Worm (Caenorhabditis elegans): ENCODE measurements around the gene H10E21.1.
A peak's percentile ranks its signal among the peaks of the same experiment; 100 is the strongest.

Gene H10E21.1

DNA sequence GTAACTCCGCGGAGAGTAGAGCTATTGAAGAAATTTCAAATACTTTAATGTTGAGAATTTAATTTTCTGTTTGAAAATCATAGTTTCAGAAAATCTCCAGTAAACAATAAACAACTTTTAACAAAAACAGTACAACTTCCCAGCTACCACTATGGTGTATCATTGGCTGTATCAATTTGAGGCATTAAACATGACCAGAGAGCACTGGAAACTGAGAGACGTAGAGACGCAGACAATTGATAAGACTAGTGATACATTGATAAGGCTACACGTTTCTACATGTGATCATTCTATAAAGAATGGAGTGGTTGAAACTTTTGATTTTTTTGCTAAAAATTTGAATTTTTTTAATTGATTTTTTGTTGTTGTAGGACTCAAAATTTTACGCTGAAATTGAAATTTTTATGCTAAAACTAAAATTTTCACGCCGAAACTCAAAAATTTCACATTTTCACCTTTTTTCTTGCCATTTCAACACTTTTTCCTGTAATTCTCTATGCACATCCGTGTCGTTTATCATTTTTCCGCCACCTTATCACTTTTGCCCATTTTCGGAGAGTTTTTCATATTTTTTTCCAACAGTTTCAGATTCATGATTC is at the start of gene H10E21.1:
H10E21.1 (plus strand) TSS at position 549 of the 599 bp plus-strand sequence.
- TF ChIP-seq unc-62 (GFP tag; optimal IDR thresholded peaks at IDR 0.05): no peak
- no peak for TF ChIP-seq zip-8 (tag; optimal IDR thresholded peaks at IDR 0.05)
- TF ChIP-seq elt-3 (tag; optimal IDR thresholded peaks at IDR 0.05): peak; percentile 92
- TF ChIP-seq nhr-76 (tag; optimal IDR thresholded peaks at IDR 0.05): no peak
- TF ChIP-seq nhr-12 (tag; optimal IDR thresholded peaks at IDR 0.05): no peak
- no peak for TF ChIP-seq lin-32 (GFP tag; optimal IDR thresholded peaks at IDR 0.05)

DNA sequence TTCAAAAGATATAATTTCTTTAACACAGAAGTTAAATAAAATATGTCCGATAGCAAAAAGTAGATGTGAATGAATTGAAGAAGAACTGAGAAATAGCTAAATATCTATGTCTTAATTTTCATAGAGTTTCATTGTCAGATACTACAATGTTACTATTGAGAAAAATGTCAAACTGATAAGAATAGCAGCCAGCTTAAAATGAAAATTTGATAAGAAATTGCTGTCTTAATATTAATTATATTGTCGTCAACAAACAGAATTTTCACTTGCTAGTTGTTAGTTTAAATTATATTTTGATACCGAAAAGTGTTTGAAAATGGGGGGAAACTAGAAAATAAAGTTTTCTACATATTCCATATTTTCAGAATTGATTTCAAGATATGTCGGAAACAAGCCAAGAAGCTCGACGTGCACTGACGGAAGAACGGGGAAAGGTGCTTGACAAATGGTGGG is 12.6 kb upstream of the H10E21.1 start, which contains the start of the genes fbxa-6, cTel54X.2 and npr-30:
fbxa-6 (minus strand) TSS at position 179 of the 453 bp plus-strand sequence.
cTel54X.2 (plus strand) TSS at position 360 of the 453 bp plus-strand sequence.
npr-30 (plus strand) TSS at position 403 of the 453 bp plus-strand sequence.
- TF ChIP-seq bed-3 (GFP tag; optimal IDR thresholded peaks at IDR 0.05) (no peak), nhr-76 (tag; optimal IDR thresholded peaks at IDR 0.05) (no peak), ces-1 (GFP tag; optimal IDR thresholded peaks at IDR 0.05) (no peak), elt-3 (tag; optimal IDR thresholded peaks at IDR 0.05) (no peak), flh-1 (GFP tag; optimal IDR thresholded peaks at IDR 0.05) (no peak), blmp-1 (tag; optimal IDR thresholded peaks at IDR 0.05) (no peak), mab-5 (tag; optimal IDR thresholded peaks at IDR 0.05) (no peak), unc-39 (tag; optimal IDR thresholded peaks at IDR 0.05) (no peak), drap-1 (GFP tag; optimal IDR thresholded peaks at IDR 0.05) (no peak), ceh-39 (tag; optimal IDR thresholded peaks at IDR 0.05) (no peak), sem-2 (GFP tag; optimal IDR thresholded peaks at IDR 0.05) (no peak)

DNA sequence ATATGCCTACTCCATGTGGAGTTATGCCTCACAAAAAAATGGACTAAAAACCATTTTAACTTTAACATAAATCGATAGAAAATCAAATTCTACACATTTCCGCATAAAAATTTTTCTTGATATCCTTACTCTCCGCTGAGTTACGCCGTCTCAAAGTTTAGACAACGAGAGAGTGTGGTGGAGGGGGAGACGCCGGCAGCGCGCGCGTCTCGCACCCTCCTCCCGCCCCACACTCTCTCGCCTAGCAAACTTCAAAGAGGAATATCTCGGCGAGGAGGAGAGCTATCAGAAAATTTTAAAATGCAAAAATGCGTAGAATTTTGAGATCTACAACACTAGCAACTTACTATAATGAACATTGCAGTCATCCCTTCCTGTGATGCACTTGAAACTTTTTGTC is 1.4 kb upstream of the H10E21.1 start:
- no peak for TF ChIP-seq tbx-8 (GFP tag; optimal IDR thresholded peaks at IDR 0.05)

DNA sequence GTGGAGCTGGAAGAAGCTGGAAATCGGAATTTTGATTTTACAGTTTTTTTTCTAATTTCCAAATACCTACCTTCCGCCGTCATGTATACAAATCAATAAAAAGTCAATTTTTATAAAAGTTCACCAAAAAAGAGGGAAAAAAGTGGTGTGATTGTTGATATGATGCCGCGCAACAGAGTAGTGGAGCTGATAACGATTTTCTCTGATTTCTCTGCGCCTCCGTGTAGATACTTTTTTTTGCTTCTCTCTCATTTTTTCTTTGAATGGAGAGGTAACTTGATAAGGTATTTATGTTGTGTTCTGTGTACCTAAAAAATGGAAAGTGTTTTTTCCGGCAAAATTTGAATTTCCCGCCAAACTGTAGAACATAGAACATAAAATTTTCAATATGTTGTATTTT is 901 bp upstream of the H10E21.1 start, which contains the start of gene nhr-80:
nhr-80 (minus strand) TSS at position 199 of the 400 bp plus-strand sequence.
- TF ChIP-seq ham-2 (GFP tag; optimal IDR thresholded peaks at IDR 0.05): no peak

DNA sequence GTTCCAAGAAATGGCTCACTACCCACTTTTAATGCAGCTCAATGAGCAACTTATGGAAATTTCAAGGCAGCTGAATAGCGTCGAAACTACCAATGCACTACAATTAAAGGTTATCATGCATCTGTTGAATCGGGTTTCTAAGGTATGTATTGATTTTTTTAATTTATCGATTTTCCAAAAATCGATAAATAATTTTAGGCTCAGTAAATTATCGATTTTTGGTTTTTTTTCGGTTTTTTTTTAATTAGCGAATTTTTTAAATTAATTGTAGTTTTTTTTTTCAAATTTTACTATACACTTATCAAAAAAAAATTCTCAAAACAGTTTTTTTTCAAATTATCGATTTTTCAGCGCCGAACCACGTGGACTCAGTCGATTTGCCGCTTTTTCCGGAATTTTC is 1.2 kb downstream of the H10E21.1 start:
- TF ChIP-seq pha-4 (tag; optimal IDR thresholded peaks at IDR 0.05): no peak

DNA sequence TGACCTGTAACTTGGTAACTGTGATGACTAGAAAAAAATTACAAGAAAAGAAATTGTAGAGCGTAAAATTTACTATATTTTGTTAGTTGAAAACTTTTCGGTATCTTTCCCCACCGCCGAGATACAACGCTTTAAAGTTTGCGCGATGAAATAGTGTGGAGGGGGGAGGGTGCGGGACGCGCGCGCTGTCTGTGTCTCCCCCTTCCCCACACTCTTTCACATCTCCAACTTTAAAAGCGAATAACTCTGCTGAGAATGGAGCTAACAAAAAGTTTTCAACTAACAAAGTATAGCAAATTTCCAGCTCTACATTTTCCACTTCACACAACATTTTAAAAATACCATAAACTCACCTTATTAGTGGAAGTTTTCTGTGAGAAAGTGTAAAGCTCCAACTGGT is 2.0 kb downstream of the H10E21.1 start:
- TF ChIP-seq bed-3 (GFP tag; optimal IDR thresholded peaks at IDR 0.05) (no peak), mls-2 (tag; optimal IDR thresholded peaks at IDR 0.05) (no peak), blmp-1 (tag; optimal IDR thresholded peaks at IDR 0.05) (no peak), tbx-8 (GFP tag; optimal IDR thresholded peaks at IDR 0.05) (no peak), cnd-1 (tag; optimal IDR thresholded peaks at IDR 0.05) (no peak)

DNA sequence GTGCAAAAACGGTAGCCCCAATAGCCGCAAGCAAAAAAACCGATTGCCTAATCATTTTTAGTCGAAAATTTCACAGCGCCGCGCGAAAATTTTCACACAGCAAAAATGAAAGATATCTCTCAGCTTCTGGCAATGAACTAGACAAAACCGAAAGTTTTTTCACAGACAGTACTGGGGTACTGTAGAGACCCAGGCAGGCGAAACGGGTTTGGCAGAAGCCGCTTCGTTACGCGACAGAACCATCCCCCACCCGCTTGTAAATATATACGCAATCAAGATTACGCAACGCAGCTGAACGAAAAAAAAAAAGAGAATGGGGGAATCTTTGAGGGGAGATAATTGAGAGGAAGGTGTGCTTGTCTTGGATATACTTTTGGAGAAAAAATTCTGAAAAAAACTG is 3.9 kb downstream of the H10E21.1 start, which contains the start of gene H10E21.4:
H10E21.4 (minus strand) TSS at position 167 of the 400 bp plus-strand sequence.
- TF ChIP-seq nhr-76 (tag; optimal IDR thresholded peaks at IDR 0.05) (no peak), zip-8 (tag; optimal IDR thresholded peaks at IDR 0.05) (peak; percentile 31)

DNA sequence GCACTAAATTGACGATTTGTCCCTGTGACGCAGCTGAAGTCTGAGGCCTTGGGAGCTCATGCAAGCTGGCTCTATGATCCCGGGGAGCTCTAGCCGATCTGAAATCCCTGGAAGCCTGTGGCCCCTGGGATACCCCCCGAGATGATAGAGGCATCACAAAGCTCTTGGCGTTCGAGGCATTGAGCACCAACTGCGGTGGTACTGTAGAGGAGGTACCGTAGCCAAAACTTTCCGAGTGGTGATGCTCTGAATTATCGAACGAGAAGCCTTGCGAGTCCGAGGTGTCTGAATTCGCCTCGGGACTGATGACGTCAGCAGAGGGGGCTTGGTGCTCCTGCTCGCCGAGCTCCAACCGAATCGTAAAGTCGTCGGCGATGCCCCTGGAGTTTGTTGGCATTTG is 5.7 kb downstream of the H10E21.1 start:
- no peak for TF ChIP-seq snpc-4 (tag; optimal IDR thresholded peaks at IDR 0.05)
- TF ChIP-seq ham-2 (GFP tag; optimal IDR thresholded peaks at IDR 0.05): no peak
- TF ChIP-seq lin-13 (tag; optimal IDR thresholded peaks at IDR 0.05): no peak
- TF ChIP-seq unc-62 (GFP tag; optimal IDR thresholded peaks at IDR 0.05): no peak
- no peak for TF ChIP-seq ceh-43 (GFP tag; optimal IDR thresholded peaks at IDR 0.05)
- TF ChIP-seq mls-2 (tag; optimal IDR thresholded peaks at IDR 0.05): no peak
- no peak for TF ChIP-seq lin-32 (GFP tag; optimal IDR thresholded peaks at IDR 0.05)
- TF ChIP-seq ces-1 (GFP tag; optimal IDR thresholded peaks at IDR 0.05): no peak
- TF ChIP-seq zip-8 (tag; optimal IDR thresholded peaks at IDR 0.05): no peak
- TF ChIP-seq nhr-2 (tag; optimal IDR thresholded peaks at IDR 0.05): no peak
- TF ChIP-seq unc-39 (tag; optimal IDR thresholded peaks at IDR 0.05): no peak
- no peak for TF ChIP-seq mep-1 (tag; optimal IDR thresholded peaks at IDR 0.05)
- no peak for TF ChIP-seq M03D4.4 (tag; optimal IDR thresholded peaks at IDR 0.05)
- TF ChIP-seq cnd-1 (tag; optimal IDR thresholded peaks at IDR 0.05): no peak
- TF ChIP-seq ztf-11 (tag; optimal IDR thresholded peaks at IDR 0.05): no peak
- no peak for TF ChIP-seq pha-4 (tag; optimal IDR thresholded peaks at IDR 0.05)
- TF ChIP-seq sptf-1 (tag; optimal IDR thresholded peaks at IDR 0.05): no peak
- TF ChIP-seq bed-3 (GFP tag; optimal IDR thresholded peaks at IDR 0.05): no peak
- no peak for TF ChIP-seq nhr-237 (tag; optimal IDR thresholded peaks at IDR 0.05)
- TF ChIP-seq nhr-12 (tag; optimal IDR thresholded peaks at IDR 0.05): no peak

Data from whole organism, mixed stage, embryonic.